Worm (Caenorhabditis elegans) whole organism, L1 larva: ENCODE data around the gene K11H3.5.

ENCODE experiments used
- C04F5.9 ChIP-seq: sonication (generic microtip); optimal IDR thresholded peaks from 2 replicates; lab custom pipeline; 2016; ENCODE audit warnings: missing genetic modification characterization, missing compliant biosample characterization
- aha-1 ChIP-seq: fragments of 150-350 bp; optimal IDR thresholded peaks from 2 replicates; lab custom pipeline; 2014; ENCODE audit warnings: missing biosample characterization, missing genetic modification characterization
- alr-1 ChIP-seq: fragments of 200-800 bp; sonication (Bioruptor generic); optimal IDR thresholded peaks from 2 replicates; lab custom pipeline; 2018; ENCODE audit warnings: borderline replicate concordance, mild to moderate bottlenecking, missing genetic modification characterization, missing compliant biosample characterization
- aly-2 ChIP-seq: fragments of 150-350 bp; optimal IDR thresholded peaks from 2 replicates; lab custom pipeline; 2014; ENCODE audit warnings: missing biosample characterization, missing genetic modification characterization
- ama-1 ChIP-seq: fragments of 150-350 bp; optimal IDR thresholded peaks from 2 replicates; lab custom pipeline; 2014
- ceh-63 ChIP-seq: fragments of 200-800 bp; sonication (Bioruptor generic); optimal IDR thresholded peaks from 2 replicates; lab custom pipeline; 2018; ENCODE audit warnings: mild to moderate bottlenecking, missing genetic modification characterization, missing compliant biosample characterization
- ceh-8 ChIP-seq: fragments of 200-800 bp; sonication (Bioruptor generic); optimal IDR thresholded peaks from 2 replicates; lab custom pipeline; 2018; ENCODE audit warnings: mild to moderate bottlenecking, missing genetic modification characterization, moderate library complexity, missing compliant biosample characterization
- ces-1 ChIP-seq: fragments of 150-350 bp; optimal IDR thresholded peaks from 2 replicates; lab custom pipeline; 2014; ENCODE audit warnings: missing biosample characterization, missing genetic modification reagents, missing genetic modification characterization
- dsc-1 ChIP-seq: sonication (generic microtip); optimal IDR thresholded peaks from 2 replicates; lab custom pipeline; 2016; ENCODE audit warnings: mild to moderate bottlenecking, missing genetic modification characterization, missing compliant biosample characterization
- efl-1 ChIP-seq, 4 experiments: fragments of 150-350 bp; optimal IDR thresholded peaks in 3 of 4; peaks in 1 of 4; 1 replicate in 1 of 4; 2 replicates in 3 of 4; lab custom pipeline; 2014; ENCODE audit warnings: missing biosample characterization in 2 of 4, missing genetic modification characterization in 2 of 4, missing genetic modification reagents in 2 of 4
- efl-3 ChIP-seq: fragments of 200-800 bp; sonication (Bioruptor generic); optimal IDR thresholded peaks from 2 replicates; lab custom pipeline; 2018; ENCODE audit warnings: mild to moderate bottlenecking, missing genetic modification characterization, missing compliant biosample characterization
- elt-3 ChIP-seq, 6 experiments: fragments of 150-350 bp in 1 of 6; sonication (generic microtip); optimal IDR thresholded peaks; 2 replicates each; lab custom pipeline; 2017 to 2018; ENCODE audit warnings: missing biosample characterization in 6 of 6, missing genetic modification characterization in 6 of 6, inconsistent platforms in 1 of 6
- grh-1 ChIP-seq: fragments of 200-800 bp; sonication (Bioruptor generic); IDR thresholded peaks from 2 replicates; pipeline ENCODE4 v1.3.6; 2022; ENCODE audit warnings: missing genetic modification reagents, missing genetic modification characterization, missing compliant biosample characterization
- hpl-2 ChIP-seq: fragments of 150-350 bp; optimal IDR thresholded peaks from 2 replicates; lab custom pipeline; 2014; ENCODE audit warnings: missing biosample characterization, missing genetic modification reagents, missing genetic modification characterization
- irx-1 ChIP-seq: sonication (generic microtip); optimal IDR thresholded peaks from 2 replicates; lab custom pipeline; 2016; ENCODE audit warnings: missing genetic modification characterization, missing compliant biosample characterization
- lin-14 ChIP-seq: fragments of 200-800 bp; sonication (Bioruptor generic); optimal IDR thresholded peaks from 2 replicates; lab custom pipeline; 2018; ENCODE audit warnings: mild to moderate bottlenecking, missing genetic modification characterization, moderate library complexity, missing compliant biosample characterization
- lir-3 ChIP-seq: sonication (generic microtip); optimal IDR thresholded peaks from 2 replicates; lab custom pipeline; 2016; ENCODE audit warnings: mild to moderate bottlenecking, missing genetic modification characterization, moderate library complexity, missing compliant biosample characterization; ENCODE audit not compliant: poor library complexity
- lsy-2 ChIP-seq, 2 experiments: fragments of 150-350 bp; optimal IDR thresholded peaks; 2 replicates each; lab custom pipeline; 2014; ENCODE audit warnings: missing biosample characterization in 2 of 2, missing genetic modification characterization in 2 of 2
- nhr-11 ChIP-seq: fragments of 150-350 bp; optimal IDR thresholded peaks from 2 replicates; lab custom pipeline; 2014; ENCODE audit warnings: missing biosample characterization, missing genetic modification characterization
- nhr-19 ChIP-seq: fragments of 200-800 bp; sonication (Bioruptor generic); conservative IDR thresholded peaks from 2 replicates; pipeline ENCODE4 v1.3.6; 2022; ENCODE audit warnings: missing genetic modification characterization, missing compliant biosample characterization
- nhr-20 ChIP-seq: sonication (generic microtip); optimal IDR thresholded peaks from 2 replicates; lab custom pipeline; 2016; ENCODE audit warnings: mild to moderate bottlenecking, missing genetic modification characterization, missing compliant biosample characterization
- nhr-237 ChIP-seq: fragments of 150-350 bp; optimal IDR thresholded peaks from 2 replicates; lab custom pipeline; 2014; ENCODE audit warnings: missing biosample characterization, missing genetic modification characterization
- nhr-47 ChIP-seq: sonication (generic microtip); optimal IDR thresholded peaks from 2 replicates; lab custom pipeline; 2016; ENCODE audit warnings: mild to moderate bottlenecking, missing genetic modification characterization, moderate library complexity, missing compliant biosample characterization
- nhr-71 ChIP-seq: sonication (generic microtip); optimal IDR thresholded peaks from 2 replicates; lab custom pipeline; 2016; ENCODE audit warnings: mild to moderate bottlenecking, missing genetic modification characterization, moderate library complexity, missing compliant biosample characterization
- nhr-84 ChIP-seq: sonication (generic microtip); optimal IDR thresholded peaks from 2 replicates; lab custom pipeline; 2017; ENCODE audit warnings: missing biosample characterization, missing genetic modification characterization
- nhr-85 ChIP-seq: sonication (generic microtip); peaks from one replicate; lab custom pipeline; 2016; ENCODE audit warnings: missing genetic modification characterization, inconsistent platforms, missing compliant biosample characterization
- pag-3 ChIP-seq: sonication (generic microtip); optimal IDR thresholded peaks from 2 replicates; lab custom pipeline; 2017; ENCODE audit warnings: missing genetic modification characterization, mild to moderate bottlenecking, missing compliant biosample characterization, antibody characterized with exemption, borderline replicate concordance; ENCODE audit not compliant: insufficient read depth
- pax-3 ChIP-seq: fragments of 200-800 bp; sonication (Bioruptor generic); optimal IDR thresholded peaks from 2 replicates; lab custom pipeline; 2018; ENCODE audit warnings: mild to moderate bottlenecking, missing genetic modification characterization, moderate library complexity, missing compliant biosample characterization
- rnt-1 ChIP-seq: sonication (generic microtip); optimal IDR thresholded peaks from 2 replicates; lab custom pipeline; 2016; ENCODE audit warnings: mild to moderate bottlenecking, missing genetic modification characterization, moderate library complexity, missing compliant biosample characterization
- skn-1 ChIP-seq: fragments of 150-350 bp; optimal IDR thresholded peaks from 2 replicates; lab custom pipeline; 2014; ENCODE audit warnings: missing biosample characterization, missing genetic modification characterization
- snpc-4 ChIP-seq: fragments of 150-350 bp; optimal IDR thresholded peaks from 2 replicates; lab custom pipeline; 2014; ENCODE audit warnings: missing biosample characterization, missing genetic modification characterization
- snu-23 ChIP-seq: sonication (generic microtip); optimal IDR thresholded peaks from 2 replicates; lab custom pipeline; 2016; ENCODE audit warnings: missing genetic modification characterization, missing compliant biosample characterization
- sox-4 ChIP-seq: sonication (generic microtip); optimal IDR thresholded peaks from 2 replicates; lab custom pipeline; 2016; ENCODE audit warnings: missing genetic modification characterization, missing compliant biosample characterization
- swsn-7 ChIP-seq: sonication (generic microtip); optimal IDR thresholded peaks from 2 replicates; lab custom pipeline; 2016; ENCODE audit warnings: missing genetic modification characterization, missing compliant biosample characterization
- tlp-1 ChIP-seq: fragments of 150-350 bp; optimal IDR thresholded peaks from 2 replicates; lab custom pipeline; 2014; ENCODE audit warnings: missing biosample characterization, missing genetic modification characterization
- unc-130 ChIP-seq: fragments of 150-350 bp; optimal IDR thresholded peaks from 2 replicates; lab custom pipeline; 2017; ENCODE audit warnings: missing biosample characterization, missing genetic modification characterization, inconsistent platforms
- unc-30 ChIP-seq: sonication (generic microtip); optimal IDR thresholded peaks from 2 replicates; lab custom pipeline; 2017; ENCODE audit warnings: missing biosample characterization, missing genetic modification characterization
- unc-62 ChIP-seq: fragments of 150-350 bp; optimal IDR thresholded peaks from 2 replicates; lab custom pipeline; 2014; ENCODE audit warnings: missing biosample characterization, missing genetic modification reagents, missing genetic modification characterization
- unc-86 ChIP-seq: sonication (generic microtip); optimal IDR thresholded peaks from 2 replicates; lab custom pipeline; 2016; ENCODE audit warnings: missing genetic modification characterization, missing compliant biosample characterization
- xbp-1 ChIP-seq: sonication (generic microtip); optimal IDR thresholded peaks from 2 replicates; lab custom pipeline; 2016; ENCODE audit warnings: missing genetic modification characterization, missing compliant biosample characterization
- zip-4 ChIP-seq: fragments of 200-800 bp; sonication (Bioruptor generic); optimal IDR thresholded peaks from 2 replicates; lab custom pipeline; 2018; ENCODE audit warnings: mild to moderate bottlenecking, missing genetic modification characterization, moderate library complexity, missing compliant biosample characterization
- ztf-11 ChIP-seq, 2 experiments: sonication (generic microtip); optimal IDR thresholded peaks; 2 replicates each; lab custom pipeline; 2016 to 2017; ENCODE audit warnings: missing genetic modification characterization in 2 of 2, missing biosample characterization in 1 of 2, missing compliant biosample characterization in 1 of 2

K11H3.5 gene

ce11 chrIII:9802045-9802444 lies 41.5 kb upstream of the K11H3.5 start:
- TF ChIP-seq efl-1 (optimal IDR thresholded peaks at IDR 0.05; lab: Kevin White, UChicago) (no peak), efl-1 (GFP tag; optimal IDR thresholded peaks at IDR 0.05 in 1 of 2; lab: Kevin White, UChicago) (peak in 1 of 2 experiments; percentile 55), nhr-19 (GFP tag; lab: Robert Waterston, UW) (no peak)

- no peak for TF ChIP-seq ztf-11 (tag; optimal IDR thresholded peaks at IDR 0.05; lab: Kevin White, UChicago)
- no peak for TF ChIP-seq skn-1 (tag; lab: Kevin White, UChicago)
- no peak for TF ChIP-seq nhr-11 (tag; lab: Kevin White, UChicago)
- TF ChIP-seq ceh-8 (GFP tag; lab: Kevin White, UChicago) = no peak
- TF ChIP-seq nhr-71 = peak; percentile 42
- TF ChIP-seq tlp-1 (tag; lab: Kevin White, UChicago) = no peak
- TF ChIP-seq nhr-84 (tag; lab: Kevin White, UChicago) = no peak
- TF ChIP-seq rnt-1 (tag; lab: Kevin White, UChicago) = no peak
- TF ChIP-seq nhr-20 (tag; lab: Kevin White, UChicago) = no peak
- no peak for TF ChIP-seq ces-1 (GFP tag; lab: Kevin White, UChicago)
- TF ChIP-seq nhr-237 (tag; lab: Kevin White, UChicago) = no peak
- no peak for TF ChIP-seq hpl-2 (GFP tag; lab: Kevin White, UChicago)
- TF ChIP-seq ceh-63 (GFP tag; lab: Kevin White, UChicago) = no peak
- TF ChIP-seq sox-4 = no peak
- TF ChIP-seq xbp-1 (tag; lab: Kevin White, UChicago) = no peak
- TF ChIP-seq unc-62 (GFP tag; lab: Kevin White, UChicago) = no peak
- TF ChIP-seq ama-1 (lab: Kevin White, UChicago) = peak; percentile 38
- TF ChIP-seq swsn-7 = no peak
- TF ChIP-seq nhr-47 (tag; lab: Kevin White, UChicago) = no peak
- no peak for TF ChIP-seq nhr-19 (GFP tag; lab: Robert Waterston, UW)
- TF ChIP-seq aly-2 (tag; lab: Kevin White, UChicago) = no peak
- TF ChIP-seq lin-14 (GFP tag; lab: Kevin White, UChicago) = no peak
- no peak for TF ChIP-seq efl-3 (GFP tag; lab: Kevin White, UChicago)
- TF ChIP-seq snpc-4 (tag; lab: Kevin White, UChicago) = no peak
- TF ChIP-seq zip-4 (GFP tag; lab: Kevin White, UChicago) = peak; percentile 29
- TF ChIP-seq snu-23 (GFP tag; lab: Kevin White, UChicago) = peak; percentile 0
- TF ChIP-seq lir-3 = peak; percentile 18
- TF ChIP-seq efl-1 (optimal IDR thresholded peaks at IDR 0.05; lab: Kevin White, UChicago) = peak in 1 of 2 experiments; percentile 11
- peak in 1 of 2 experiments; percentile 71 for TF ChIP-seq efl-1 (GFP tag; optimal IDR thresholded peaks at IDR 0.05 in 1 of 2; lab: Kevin White, UChicago)
- no peak for TF ChIP-seq alr-1
- no peak for TF ChIP-seq unc-86 (tag; lab: Kevin White, UChicago)
- TF ChIP-seq lsy-2 (tag; optimal IDR thresholded peaks at IDR 0.05; lab: Kevin White, UChicago) = peak in 1 of 2 experiments; percentile 7
- peak; percentile 63 for TF ChIP-seq nhr-85 (tag; lab: Kevin White, UChicago)
- TF ChIP-seq irx-1 (tag; lab: Kevin White, UChicago) = no peak
- TF ChIP-seq C04F5.9 (tag; lab: Kevin White, UChicago) = no peak
- no peak for TF ChIP-seq pag-3 (tag; lab: Kevin White, UChicago)
These were observed 38.5 kb upstream of the K11H3.5 start, which contains the start of gene riok-3 for ce11 chrIII:9804997-9805610. riok-3 (minus strand) TSS chrIII:9805011.

ce11 chrIII:9806968-9807559 lies 36.5 kb upstream of the K11H3.5 start, which contains the start of gene ZK632.4:
ZK632.4 (minus strand) TSS chrIII:9807454.
- TF ChIP-seq aha-1 = no peak
- TF ChIP-seq grh-1 (GFP tag; lab: Robert Waterston, UW) = 0 out of 2 replicates have a peak, but pooled peaks have one; percentile 35
- TF ChIP-seq unc-30 = no peak
- peak in 1 of 6 experiments; percentile 26 for TF ChIP-seq elt-3 (tag; optimal IDR thresholded peaks at IDR 0.05; lab: Kevin White, UChicago)
- TF ChIP-seq unc-130 (tag; lab: Kevin White, UChicago) = peak; percentile 37
- TF ChIP-seq pax-3 (tag; lab: Kevin White, UChicago) = no peak
- TF ChIP-seq nhr-85 (tag; lab: Kevin White, UChicago) = peak; percentile 37
- TF ChIP-seq dsc-1 (tag; lab: Kevin White, UChicago) = no peak
- no peak for TF ChIP-seq hpl-2 (GFP tag; lab: Kevin White, UChicago)
